Worm (Caenorhabditis elegans) whole organism, L1 larva: ENCODE results near the gene str-196.

Experiments
- dsc-1 ChIP-seq: sonication (generic microtip); optimal IDR thresholded peaks from 2 replicates; lab custom pipeline; 2016; ENCODE audit warnings: mild to moderate bottlenecking, missing genetic modification characterization, missing compliant biosample characterization
- elt-3 ChIP-seq, 6 experiments: fragments of 150-350 bp in 1 of 6; sonication (generic microtip); optimal IDR thresholded peaks; 2 replicates each; lab custom pipeline; 2017 to 2018; ENCODE audit warnings: missing biosample characterization in 6 of 6, missing genetic modification characterization in 6 of 6, inconsistent platforms in 1 of 6
- lin-13 ChIP-seq: fragments of 150-350 bp; optimal IDR thresholded peaks from 2 replicates; lab custom pipeline; 2014; ENCODE audit warnings: missing biosample characterization, missing genetic modification reagents, missing genetic modification characterization
- lir-3 ChIP-seq: sonication (generic microtip); optimal IDR thresholded peaks from 2 replicates; lab custom pipeline; 2016; ENCODE audit warnings: mild to moderate bottlenecking, missing genetic modification characterization, moderate library complexity, missing compliant biosample characterization; ENCODE audit not compliant: poor library complexity
- mdl-1 ChIP-seq, 2 experiments: fragments of 150-350 bp; optimal IDR thresholded peaks; 2 replicates each; lab custom pipeline; 2014 to 2017; ENCODE audit warnings: missing biosample characterization in 2 of 2, missing genetic modification characterization in 2 of 2, inconsistent platforms in 1 of 2
- nhr-77 ChIP-seq: fragments of 150-350 bp; optimal IDR thresholded peaks from 2 replicates; lab custom pipeline; 2014; ENCODE audit warnings: missing biosample characterization, missing genetic modification characterization
- nhr-85 ChIP-seq: sonication (generic microtip); peaks from one replicate; lab custom pipeline; 2016; ENCODE audit warnings: missing genetic modification characterization, inconsistent platforms, missing compliant biosample characterization

DNA sequence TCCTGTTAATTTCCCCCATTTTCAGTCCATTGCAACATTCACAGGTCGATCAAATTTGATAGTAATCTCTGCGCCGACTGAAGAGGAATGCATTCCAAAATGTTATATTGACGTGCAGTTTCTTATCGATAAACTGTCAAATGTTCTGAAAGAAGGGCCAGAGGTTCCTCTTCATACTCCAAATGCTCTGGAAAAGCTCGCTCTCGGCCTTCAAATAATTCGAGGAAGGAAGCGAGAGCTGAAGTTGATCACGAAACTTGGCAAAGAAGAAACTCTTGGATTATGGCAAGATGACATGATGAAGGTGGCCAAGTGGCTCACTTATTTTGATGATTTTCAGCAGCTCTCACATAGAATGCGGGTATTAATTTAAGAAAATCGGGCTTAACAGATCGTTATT is 12.5 kb upstream of the str-196 start:
- TF ChIP-seq nhr-77 (no peak), elt-3 (tag; optimal IDR thresholded peaks at IDR 0.05; lab: Kevin White, UChicago) (no peak), lin-13 (GFP tag; lab: Kevin White, UChicago) (no peak), lir-3 (tag; lab: Kevin White, UChicago) (no peak), mdl-1 (tag; optimal IDR thresholded peaks at IDR 0.05; lab: Kevin White, UChicago) (no peak), nhr-85 (tag; lab: Kevin White, UChicago) (no peak), dsc-1 (no peak)
